Fruit fly (Drosophila melanogaster) whole organism, wandering third instar larva: ENCODE data around the gene CG15597.

Source experiments
- Abd-B ChIP-seq: fragments of >200 bp; optimal IDR thresholded peaks from 2 replicates; lab custom pipeline; 2017; ENCODE audit warnings: missing biosample characterization, missing genetic modification characterization
- Hr83 ChIP-seq: fragments of 200-300 bp; sonication (Bioruptor generic); optimal IDR thresholded peaks from 2 replicates; lab custom pipeline; 2016; ENCODE audit warnings: missing biosample characterization, mild to moderate bottlenecking, missing genetic modification characterization, moderate library complexity; ENCODE audit not compliant: poor library complexity, severe bottlenecking
- Myc ChIP-seq: fragments of >200 bp; optimal IDR thresholded peaks from 2 replicates; lab custom pipeline; 2017
- N ChIP-seq: fragments of >200 bp; optimal IDR thresholded peaks from 2 replicates; lab custom pipeline; 2018; ENCODE audit warnings: missing biosample characterization, missing external identifiers, missing genetic modification characterization
- dsf ChIP-seq: sonication (Bioruptor generic); optimal IDR thresholded peaks from 2 replicates; lab custom pipeline; 2016; ENCODE audit warnings: missing biosample characterization, missing genetic modification characterization, borderline replicate concordance
- sv ChIP-seq: fragments of 200-800 bp; sonication (Bioruptor generic); optimal IDR thresholded peaks from 3 replicates; lab custom pipeline; 2016; ENCODE audit warnings: missing biosample characterization, missing genetic modification characterization
- tai ChIP-seq: sonication (Bioruptor generic); optimal IDR thresholded peaks from 2 replicates; lab custom pipeline; 2016; ENCODE audit warnings: missing biosample characterization, missing genetic modification characterization

DNA sequence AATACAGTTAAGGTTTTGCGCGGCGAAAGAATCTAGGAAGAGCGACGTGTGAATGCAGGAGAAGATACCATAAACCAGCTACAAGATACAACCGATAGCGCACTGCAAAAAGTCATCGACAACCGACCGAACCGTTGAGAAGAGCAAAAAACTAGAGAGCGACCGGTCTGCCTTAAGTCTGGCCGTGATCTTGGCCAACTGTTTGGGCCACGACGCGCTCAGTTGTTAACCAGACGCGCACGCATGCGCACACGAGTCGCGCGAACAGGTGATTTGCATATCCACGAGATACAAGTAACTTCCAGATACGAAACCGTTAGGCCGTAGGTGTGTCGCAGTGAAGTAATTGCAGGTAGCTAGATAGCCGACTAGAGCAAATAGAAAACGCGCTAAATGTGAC lies 30.1 kb upstream of the CG15597 start:
- TF ChIP-seq Hr83 (GFP tag; lab: Kevin White, UChicago) (no peak), Myc (lab: Kevin White, UChicago) (no peak), Abd-B (GFP tag; lab: Kevin White, UChicago) (no peak), N (GFP tag; lab: Kevin White, UChicago) (no peak), sv (no peak), tai (GFP tag; lab: Kevin White, UChicago) (no peak), dsf (no peak)
